Fruit fly (Drosophila melanogaster) whole organism, embryonic: ENCODE results near the gene Spase12.

Experiments used
- Atf6 ChIP-seq: fragments of 200-800 bp; sonication (Bioruptor generic); IDR thresholded peaks from 2 replicates; pipeline ENCODE4 v1.3.6; 2022; ENCODE audit warnings: missing biosample characterization, missing genetic modification characterization
- BEAF-32 ChIP-seq: fragments of 200-800 bp; sonication (Bioruptor generic); optimal IDR thresholded peaks from 3 replicates; lab custom pipeline; 2017; ENCODE audit warnings: missing biosample characterization, missing genetic modification characterization, mild to moderate bottlenecking, moderate library complexity, missing genetic modification reagents
- Bdp1 ChIP-seq: fragments of 200-800 bp; sonication (Bioruptor generic); optimal IDR thresholded peaks from 3 replicates; lab custom pipeline; 2016; ENCODE audit warnings: missing biosample characterization, missing genetic modification characterization
- CG10979 ChIP-seq: fragments of 200-800 bp; sonication (Bioruptor generic); optimal IDR thresholded peaks from 2 replicates; lab custom pipeline; 2018; ENCODE audit warnings: missing biosample characterization, mild to moderate bottlenecking, missing genetic modification characterization, moderate library complexity
- CG12071 ChIP-seq: fragments of 200-800 bp; sonication (Bioruptor generic); optimal IDR thresholded peaks from 3 replicates; lab custom pipeline; 2018; ENCODE audit warnings: missing biosample characterization, mild to moderate bottlenecking, missing genetic modification characterization
- CG1233 ChIP-seq: fragments of 200-800 bp; sonication (Bioruptor generic); optimal IDR thresholded peaks from 4 replicates; lab custom pipeline; 2018; ENCODE audit warnings: missing biosample characterization, mild to moderate bottlenecking, missing genetic modification characterization
- CG12391 ChIP-seq: fragments of 200-800 bp; sonication (Bioruptor generic); optimal IDR thresholded peaks from 3 replicates; lab custom pipeline; 2018; ENCODE audit warnings: missing biosample characterization, mild to moderate bottlenecking, missing genetic modification characterization, moderate library complexity
- CG14014 ChIP-seq: fragments of 200-800 bp; sonication (Bioruptor generic); IDR thresholded peaks from 2 replicates; pipeline ENCODE4 v1.3.6; 2022; ENCODE audit warnings: missing biosample characterization, missing genetic modification characterization
- CG1647 ChIP-seq: fragments of 200-800 bp; sonication (Bioruptor generic); optimal IDR thresholded peaks from 3 replicates; lab custom pipeline; 2016; ENCODE audit warnings: missing biosample characterization, missing genetic modification characterization
- CG17829 ChIP-seq: fragments of 200-800 bp; optimal IDR thresholded peaks from 2 replicates; lab custom pipeline; 2019; ENCODE audit warnings: missing biosample characterization, mild to moderate bottlenecking, missing genetic modification characterization, moderate library complexity
- CG18599 ChIP-seq: fragments of 200-800 bp; sonication (Bioruptor generic); optimal IDR thresholded peaks from 3 replicates; lab custom pipeline; 2017; ENCODE audit warnings: missing biosample characterization, missing genetic modification characterization, mild to moderate bottlenecking, moderate library complexity, missing genetic modification reagents
- CG18764 ChIP-seq: fragments of 200-800 bp; sonication (Bioruptor generic); optimal IDR thresholded peaks from 3 replicates; lab custom pipeline; 2016; ENCODE audit warnings: missing biosample characterization, missing genetic modification characterization
- CG2116 ChIP-seq: fragments of 200-800 bp; sonication (Bioruptor generic); optimal IDR thresholded peaks from 3 replicates; lab custom pipeline; 2018; ENCODE audit warnings: missing biosample characterization, mild to moderate bottlenecking, missing genetic modification characterization
- CG3407 ChIP-seq: fragments of 200-800 bp; sonication (Bioruptor generic); optimal IDR thresholded peaks from 2 replicates; lab custom pipeline; 2018; ENCODE audit warnings: missing biosample characterization, mild to moderate bottlenecking, missing genetic modification characterization
- CG3847 ChIP-seq: fragments of 200-800 bp; sonication (Bioruptor generic); IDR thresholded peaks from 2 replicates; pipeline ENCODE4 v1.3.6; 2022; ENCODE audit warnings: missing biosample characterization, missing genetic modification characterization
- CG4707 ChIP-seq: fragments of 200-800 bp; sonication (Bioruptor generic); optimal IDR thresholded peaks from 2 replicates; lab custom pipeline; 2018; ENCODE audit warnings: missing biosample characterization, mild to moderate bottlenecking, missing genetic modification characterization, moderate library complexity
- CG6813 ChIP-seq: fragments of 200-800 bp; sonication (Bioruptor generic); optimal IDR thresholded peaks from 2 replicates; lab custom pipeline; 2017; ENCODE audit warnings: missing biosample characterization, missing genetic modification characterization, mild to moderate bottlenecking, moderate library complexity, missing genetic modification reagents
- CG7372 ChIP-seq: fragments of 200-800 bp; sonication (Bioruptor generic); IDR thresholded peaks from 2 replicates; pipeline ENCODE4 v1.3.6; 2022; ENCODE audit warnings: missing biosample characterization, missing genetic modification characterization
- CG9727 ChIP-seq: fragments of 200-800 bp; sonication (Bioruptor generic); optimal IDR thresholded peaks from 3 replicates; lab custom pipeline; 2017; ENCODE audit warnings: missing biosample characterization, mild to moderate bottlenecking, missing genetic modification characterization
- CHES-1-like ChIP-seq: fragments of 200-800 bp; sonication (Bioruptor generic); optimal IDR thresholded peaks from 2 replicates; lab custom pipeline; 2016; ENCODE audit warnings: missing biosample characterization, missing genetic modification characterization
- CrebB ChIP-seq: fragments of 200-800 bp; sonication (Bioruptor generic); optimal IDR thresholded peaks from 3 replicates; lab custom pipeline; 2018; ENCODE audit warnings: missing biosample characterization, mild to moderate bottlenecking, missing genetic modification characterization
- E2f1 ChIP-seq: fragments of 200-800 bp; sonication (Bioruptor generic); IDR thresholded peaks from 2 replicates; pipeline ENCODE4 v1.3.6; 2022; ENCODE audit warnings: missing biosample characterization, missing genetic modification characterization
- Fer3 ChIP-seq: fragments of 200-800 bp; sonication (Bioruptor generic); optimal IDR thresholded peaks from 2 replicates; lab custom pipeline; 2018; ENCODE audit warnings: missing biosample characterization, mild to moderate bottlenecking, missing genetic modification characterization, moderate library complexity
- Gug ChIP-seq: fragments of 200-800 bp; sonication (Bioruptor generic); IDR thresholded peaks from 4 replicates; pipeline ENCODE4 v1.3.6; 2022; ENCODE audit warnings: missing biosample characterization, missing genetic modification characterization
- HLH4C ChIP-seq: fragments of 200-800 bp; sonication (Bioruptor generic); IDR thresholded peaks from 3 replicates; pipeline ENCODE4 v1.3.6; 2022; ENCODE audit warnings: missing biosample characterization, missing genetic modification characterization; ENCODE audit not compliant: partially characterized antibody
- Hey ChIP-seq: fragments of 200-800 bp; sonication (Bioruptor generic); optimal IDR thresholded peaks from 3 replicates; lab custom pipeline; 2018; ENCODE audit warnings: missing biosample characterization, mild to moderate bottlenecking, missing genetic modification characterization
- Hr39 ChIP-seq: fragments of >200 bp; optimal IDR thresholded peaks from 2 replicates; lab custom pipeline; 2017
- Kr ChIP-seq: fragments of 200-800 bp; sonication (Bioruptor generic); optimal IDR thresholded peaks from 2 replicates; lab custom pipeline; 2017; ENCODE audit warnings: missing biosample characterization, mild to moderate bottlenecking, missing genetic modification characterization
- NC2β ChIP-seq: fragments of 200-800 bp; sonication (Bioruptor generic); optimal IDR thresholded peaks from 2 replicates; lab custom pipeline; 2016; ENCODE audit warnings: missing biosample characterization, missing genetic modification characterization
- Oaz ChIP-seq: fragments of 200-800 bp; sonication (Bioruptor generic); IDR thresholded peaks from 2 replicates; pipeline ENCODE4 v1.3.6; 2022; ENCODE audit warnings: missing biosample characterization, missing genetic modification characterization
- Scr ChIP-seq: fragments of 200-800 bp; sonication (Bioruptor generic); IDR thresholded peaks from 2 replicates; pipeline ENCODE4 v1.3.6; 2022; ENCODE audit warnings: missing biosample characterization, missing genetic modification characterization; ENCODE audit not compliant: partially characterized antibody
- Sox100B ChIP-seq: fragments of 200-800 bp; sonication (Bioruptor generic); optimal IDR thresholded peaks from 3 replicates; lab custom pipeline; 2018; ENCODE audit warnings: missing biosample characterization, mild to moderate bottlenecking, missing genetic modification characterization
- Sry-δ ChIP-seq: fragments of 200-800 bp; sonication (Bioruptor generic); optimal IDR thresholded peaks from 2 replicates; lab custom pipeline; 2016; ENCODE audit warnings: missing biosample characterization, missing genetic modification characterization
- bcd ChIP-seq: fragments of 200-800 bp; sonication (Bioruptor generic); optimal IDR thresholded peaks from 2 replicates; lab custom pipeline; 2017; ENCODE audit warnings: missing biosample characterization, mild to moderate bottlenecking, missing genetic modification characterization
- bsh ChIP-seq, 2 experiments: fragments of 200-800 bp; sonication (Bioruptor generic); optimal IDR thresholded peaks; 2 replicates each; lab custom pipeline; 2017 to 2018; ENCODE audit warnings: mild to moderate bottlenecking in 2 of 2, missing biosample characterization in 2 of 2, missing genetic modification characterization in 2 of 2, moderate library complexity in 1 of 2
- cas ChIP-seq: fragments of 200-800 bp; sonication (Bioruptor generic); IDR thresholded peaks from 2 replicates; pipeline ENCODE4 v1.3.6; 2022; ENCODE audit warnings: missing biosample characterization, missing genetic modification characterization
- chn ChIP-seq: fragments of 200-800 bp; sonication (Bioruptor generic); optimal IDR thresholded peaks from 2 replicates; lab custom pipeline; 2016; ENCODE audit warnings: missing biosample characterization, missing genetic modification characterization
- croc ChIP-seq: fragments of 200-800 bp; sonication (Bioruptor generic); conservative IDR thresholded peaks from 3 replicates; pipeline ENCODE4 v1.3.6; 2022; ENCODE audit warnings: missing biosample characterization, missing genetic modification characterization
- ewg ChIP-seq: fragments of 200-800 bp; sonication (Bioruptor generic); optimal IDR thresholded peaks from 3 replicates; lab custom pipeline; 2017; ENCODE audit warnings: mild to moderate bottlenecking, missing biosample characterization, missing genetic modification reagents, missing genetic modification characterization
- ftz-f1 ChIP-seq: fragments of 200-800 bp; sonication (Bioruptor generic); optimal IDR thresholded peaks from 2 replicates; lab custom pipeline; 2016; ENCODE audit warnings: missing biosample characterization, missing genetic modification characterization
- grau ChIP-seq: fragments of 200-800 bp; optimal IDR thresholded peaks from 3 replicates; lab custom pipeline; 2019; ENCODE audit warnings: missing biosample characterization, mild to moderate bottlenecking, missing genetic modification characterization, moderate library complexity
- nerfin-1 ChIP-seq: fragments of 200-800 bp; sonication (Bioruptor generic); optimal IDR thresholded peaks from 3 replicates; lab custom pipeline; 2019; ENCODE audit warnings: missing biosample characterization, mild to moderate bottlenecking, missing genetic modification characterization, moderate library complexity
- nom ChIP-seq: fragments of 200-800 bp; sonication (Bioruptor generic); optimal IDR thresholded peaks from 2 replicates; lab custom pipeline; 2017; ENCODE audit warnings: missing biosample characterization, missing genetic modification characterization, mild to moderate bottlenecking, moderate library complexity, missing genetic modification reagents
- p53 ChIP-seq: fragments of 200-800 bp; sonication (Bioruptor generic); optimal IDR thresholded peaks from 2 replicates; lab custom pipeline; 2016; ENCODE audit warnings: missing biosample characterization, missing genetic modification characterization
- phol ChIP-seq: fragments of 200-800 bp; sonication (Bioruptor generic); optimal IDR thresholded peaks from 3 replicates; lab custom pipeline; 2018; ENCODE audit warnings: missing biosample characterization, mild to moderate bottlenecking, missing genetic modification characterization, moderate library complexity
- pnt ChIP-seq: fragments of 200-800 bp; sonication (Bioruptor generic); optimal IDR thresholded peaks from 3 replicates; lab custom pipeline; 2016; ENCODE audit warnings: missing biosample characterization, missing genetic modification characterization
- pum ChIP-seq: fragments of 200-800 bp; sonication (Bioruptor generic); optimal IDR thresholded peaks from 2 replicates; lab custom pipeline; 2016; ENCODE audit warnings: missing biosample characterization, missing genetic modification characterization
- salm ChIP-seq: fragments of 200-800 bp; sonication (Bioruptor generic); optimal IDR thresholded peaks from 2 replicates; lab custom pipeline; 2018; ENCODE audit warnings: missing biosample characterization, mild to moderate bottlenecking, missing genetic modification characterization
- sima ChIP-seq: fragments of 200-800 bp; sonication (Bioruptor generic); optimal IDR thresholded peaks from 2 replicates; lab custom pipeline; 2016; ENCODE audit warnings: missing biosample characterization, missing genetic modification characterization
- sisA ChIP-seq: fragments of 200-800 bp; sonication (Bioruptor generic); IDR thresholded peaks from 2 replicates; pipeline ENCODE4 v1.3.6; 2022; ENCODE audit warnings: missing biosample characterization, missing genetic modification characterization
- tgo ChIP-seq: fragments of 200-800 bp; sonication (Bioruptor generic); IDR thresholded peaks from 3 replicates; pipeline ENCODE4 v1.3.6; 2022; ENCODE audit warnings: missing biosample characterization, missing genetic modification characterization

Spase12 gene

dm6 chr3R:29489209-29489608 is 1.7 kb downstream of the Spase12 start, which contains the start of the genes CG2321 and CG2006 (continued):
- TF ChIP-seq phol (peak; percentile 69), ftz-f1 (GFP tag; lab: Kevin White, UChicago) (peak; percentile 41), Bdp1 (GFP tag; lab: Kevin White, UChicago) (peak; percentile 24), pum (GFP tag; lab: Kevin White, UChicago) (peak; percentile 48), BEAF-32 (GFP tag; lab: Kevin White, UChicago) (peak; percentile 53), CHES-1-like (GFP tag; lab: Kevin White, UChicago) (peak; percentile 41), CG7372 (GFP tag; lab: Robert Waterston, UW) (peak; percentile 38; the same call in 1 of the 2 replicates), salm (peak; percentile 23), CG3847 (GFP tag; lab: Robert Waterston, UW) (peak; percentile 79), chn (GFP tag; lab: Kevin White, UChicago) (peak; percentile 55), tgo (GFP tag; lab: Robert Waterston, UW) (peak; percentile 20; the same call in 1 of the 3 replicates), croc (GFP tag; lab: Robert Waterston, UW) (peak; percentile 45), NC2β (GFP tag; lab: Kevin White, UChicago) (peak; percentile 53), Hey (no peak), CG10979 (peak; percentile 53), CG3407 (GFP tag; lab: Kevin White, UChicago) (no peak), Kr (GFP tag; lab: Kevin White, UChicago) (no peak), CG18599 (peak; percentile 41), CG1647 (GFP tag; lab: Kevin White, UChicago) (peak; percentile 29), HLH4C (GFP tag; lab: Robert Waterston, UW) (peak; percentile 65), nom (GFP tag; lab: Kevin White, UChicago) (peak; percentile 14), grau (peak; percentile 73), CG12391 (tag; lab: Kevin White, UChicago) (peak; percentile 56), CG17829 (tag; lab: Kevin White, UChicago) (peak; percentile 78), pnt (GFP tag; lab: Kevin White, UChicago) (peak; percentile 11), p53 (GFP tag; lab: Kevin White, UChicago) (peak; percentile 30), ewg (GFP tag; lab: Kevin White, UChicago) (peak; percentile 91), bcd (GFP tag; lab: Kevin White, UChicago) (peak; percentile 42), CG2116 (GFP tag; lab: Kevin White, UChicago) (peak; percentile 45), CG12071 (GFP tag; lab: Kevin White, UChicago) (no peak), CG9727 (GFP tag; lab: Kevin White, UChicago) (peak; percentile 8), Scr (GFP tag; lab: Robert Waterston, UW) (peak; percentile 57)

DNA sequence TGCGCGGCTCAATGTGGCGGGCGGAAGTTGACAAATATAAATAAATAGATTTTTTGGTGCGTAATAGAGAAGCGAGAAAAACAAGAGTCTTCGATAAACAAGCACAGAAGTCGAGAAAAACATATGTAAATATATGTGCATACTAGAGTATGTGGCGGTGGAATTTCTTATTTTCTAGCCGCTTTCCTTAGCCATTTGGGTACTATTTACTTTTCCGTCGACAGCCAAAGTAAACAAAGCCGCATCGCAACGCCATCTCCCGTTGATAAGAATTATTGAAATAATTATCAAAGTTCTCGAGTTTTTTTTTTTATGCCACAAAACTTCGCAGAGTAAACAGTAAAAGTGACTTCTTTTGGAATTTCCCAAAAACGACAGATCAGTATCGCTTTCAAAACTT is 11.0 kb downstream of the Spase12 start:
- no peak for TF ChIP-seq Sox100B (GFP tag; lab: Kevin White, UChicago)
- peak; percentile 20 for TF ChIP-seq nerfin-1 (tag; lab: Kevin White, UChicago)
- peak; percentile 66 for TF ChIP-seq CG6813 (GFP tag; lab: Kevin White, UChicago)
- TF ChIP-seq cas (GFP tag; lab: Robert Waterston, UW) = no peak
- TF ChIP-seq E2f1 = no peak
- TF ChIP-seq Gug (GFP tag; lab: Robert Waterston, UW) = no peak
- no peak for TF ChIP-seq Hr39 (lab: Kevin White, UChicago)
- no peak for TF ChIP-seq CG18764 (GFP tag; lab: Kevin White, UChicago)
- TF ChIP-seq Fer3 (tag; lab: Kevin White, UChicago) = peak; percentile 36
- TF ChIP-seq Atf6 = no peak
- TF ChIP-seq bsh (GFP tag; optimal IDR thresholded peaks at IDR 0.05; lab: Kevin White, UChicago) = peak in 1 of 2 experiments; percentile 49
- peak; percentile 21; the same call in 1 of the 2 replicates for TF ChIP-seq CG14014 (GFP tag; lab: Robert Waterston, UW)
- peak; percentile 42 for TF ChIP-seq CrebB (tag; lab: Kevin White, UChicago)
- TF ChIP-seq CG1233 (GFP tag; lab: Kevin White, UChicago) = peak; percentile 53
- peak; percentile 12 for TF ChIP-seq CG4707 (GFP tag; lab: Kevin White, UChicago)
- TF ChIP-seq sisA (GFP tag; lab: Robert Waterston, UW) = no peak
- no peak for TF ChIP-seq sima (GFP tag; lab: Kevin White, UChicago)
- TF ChIP-seq Sry-δ (GFP tag; lab: Kevin White, UChicago) = no peak
- TF ChIP-seq Oaz = no peak
